Worm (Caenorhabditis elegans): ENCODE measurements around the gene txt-4.

DNA sequence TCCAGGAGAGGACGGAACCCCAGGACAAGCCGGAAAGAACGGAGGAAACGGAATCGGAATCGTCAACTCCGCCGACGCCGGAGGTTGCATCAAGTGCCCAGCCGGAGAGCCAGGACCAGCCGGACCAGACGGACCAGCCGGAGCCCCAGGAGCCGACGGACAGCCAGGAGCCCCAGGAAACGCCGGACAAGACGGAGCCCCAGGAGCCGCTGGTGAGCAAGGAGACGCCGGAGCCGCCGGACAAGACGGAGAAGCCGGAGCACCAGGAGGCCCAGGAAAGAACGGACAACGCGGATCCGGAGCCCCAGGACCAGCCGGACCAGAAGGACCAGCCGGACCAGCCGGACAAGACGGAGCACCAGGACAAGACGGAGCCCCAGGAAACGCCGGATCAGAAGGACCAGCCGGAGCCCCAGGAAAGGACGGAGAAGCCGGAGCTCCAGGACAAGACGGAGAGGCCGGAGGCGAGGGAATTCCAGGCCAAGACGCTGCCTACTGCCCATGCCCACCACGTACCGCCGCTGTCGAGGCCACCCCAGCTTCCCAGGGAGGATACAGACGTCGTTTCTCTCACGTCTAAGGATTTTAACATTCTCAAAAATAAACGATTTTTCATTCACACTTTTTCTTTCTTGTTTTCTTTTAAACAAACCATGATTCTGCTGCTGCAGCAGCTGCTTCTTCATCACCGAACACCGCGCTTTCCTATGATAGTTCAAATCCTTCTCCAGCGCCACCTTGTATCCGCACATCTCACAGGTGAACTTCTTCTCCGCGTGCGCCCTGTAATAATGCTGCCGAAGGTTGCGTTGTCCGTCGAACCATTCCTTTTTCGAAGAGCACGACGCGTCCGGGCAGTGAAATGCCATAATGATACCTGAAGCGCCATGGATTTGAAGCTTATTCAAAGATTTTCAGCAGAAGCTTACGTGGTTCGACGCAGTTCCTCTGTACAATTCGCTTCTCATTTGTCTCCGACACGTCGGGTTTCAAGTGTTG, 39.0 kb downstream of the txt-4 start:
- TF ChIP-seq tab-1 (GFP tag; IDR thresholded peaks at IDR 0.05), result no peak
- no peak for TF ChIP-seq ztf-23 (GFP tag; IDR thresholded peaks at IDR 0.05)
- no peak for TF ChIP-seq ztf-29 (GFP tag; IDR thresholded peaks at IDR 0.05)
